Worm (Caenorhabditis elegans) whole organism, L1 larva: ENCODE results near the gene srbc-38.

Experiments
- C34B4.2 ChIP-seq: sonication (generic microtip); optimal IDR thresholded peaks from 2 replicates; lab custom pipeline; 2017; ENCODE audit warnings: mild to moderate bottlenecking, missing genetic modification characterization, missing compliant biosample characterization
- F16B12.6 ChIP-seq: fragments of 150-350 bp; optimal IDR thresholded peaks from 2 replicates; lab custom pipeline; 2014; ENCODE audit warnings: missing biosample characterization, missing genetic modification characterization
- Y116A8C.19 ChIP-seq: sonication (generic microtip); optimal IDR thresholded peaks from 2 replicates; lab custom pipeline; 2016; ENCODE audit warnings: missing compliant biosample characterization, missing genetic modification characterization, borderline replicate concordance
- aha-1 ChIP-seq: fragments of 150-350 bp; optimal IDR thresholded peaks from 2 replicates; lab custom pipeline; 2014; ENCODE audit warnings: missing biosample characterization, missing genetic modification characterization
- alr-1 ChIP-seq: fragments of 200-800 bp; sonication (Bioruptor generic); optimal IDR thresholded peaks from 2 replicates; lab custom pipeline; 2018; ENCODE audit warnings: borderline replicate concordance, mild to moderate bottlenecking, missing genetic modification characterization, missing compliant biosample characterization
- aly-2 ChIP-seq: fragments of 150-350 bp; optimal IDR thresholded peaks from 2 replicates; lab custom pipeline; 2014; ENCODE audit warnings: missing biosample characterization, missing genetic modification characterization
- blmp-1 ChIP-seq: fragments of 150-350 bp; optimal IDR thresholded peaks from 2 replicates; lab custom pipeline; 2014; ENCODE audit warnings: missing biosample characterization, missing genetic modification characterization
- ceh-88 ChIP-seq: fragments of 200-800 bp; sonication (Bioruptor generic); IDR thresholded peaks from 2 replicates; pipeline ENCODE4 v1.3.6; 2022; ENCODE audit warnings: missing genetic modification characterization, missing compliant biosample characterization
- dsc-1 ChIP-seq: sonication (generic microtip); optimal IDR thresholded peaks from 2 replicates; lab custom pipeline; 2016; ENCODE audit warnings: mild to moderate bottlenecking, missing genetic modification characterization, missing compliant biosample characterization
- efl-1 ChIP-seq, 4 experiments: fragments of 150-350 bp; optimal IDR thresholded peaks in 3 of 4; peaks in 1 of 4; 1 replicate in 1 of 4; 2 replicates in 3 of 4; lab custom pipeline; 2014; ENCODE audit warnings: missing biosample characterization in 2 of 4, missing genetic modification characterization in 2 of 4, missing genetic modification reagents in 2 of 4
- egl-27 ChIP-seq, 2 experiments: fragments of 150-350 bp in 1 of 2; sonication (generic microtip); optimal IDR thresholded peaks; 3 replicates each; lab custom pipeline; 2017 to 2018; ENCODE audit warnings: missing biosample characterization in 2 of 2, missing genetic modification characterization in 2 of 2, missing genetic modification reagents in 2 of 2
- elt-2 ChIP-seq: sonication (generic microtip); optimal IDR thresholded peaks from 2 replicates; lab custom pipeline; 2016; ENCODE audit warnings: missing genetic modification characterization, mild to moderate bottlenecking, inconsistent platforms, missing compliant biosample characterization, missing genetic modification reagents
- elt-3 ChIP-seq, 6 experiments: fragments of 150-350 bp in 1 of 6; sonication (generic microtip); optimal IDR thresholded peaks; 2 replicates each; lab custom pipeline; 2017 to 2018; ENCODE audit warnings: missing biosample characterization in 6 of 6, missing genetic modification characterization in 6 of 6, inconsistent platforms in 1 of 6
- fkh-10 ChIP-seq: sonication (generic microtip); optimal IDR thresholded peaks from 2 replicates; lab custom pipeline; 2017; ENCODE audit warnings: missing biosample characterization, missing genetic modification reagents, missing genetic modification characterization
- fkh-8 ChIP-seq: sonication (generic microtip); optimal IDR thresholded peaks from 2 replicates; lab custom pipeline; 2016; ENCODE audit warnings: mild to moderate bottlenecking, missing genetic modification characterization, missing compliant biosample characterization
- fos-1 ChIP-seq: fragments of 150-350 bp; optimal IDR thresholded peaks from 2 replicates; lab custom pipeline; 2014; ENCODE audit warnings: missing biosample characterization, missing genetic modification characterization
- irx-1 ChIP-seq: sonication (generic microtip); optimal IDR thresholded peaks from 2 replicates; lab custom pipeline; 2016; ENCODE audit warnings: missing genetic modification characterization, missing compliant biosample characterization
- lin-13 ChIP-seq: fragments of 150-350 bp; optimal IDR thresholded peaks from 2 replicates; lab custom pipeline; 2014; ENCODE audit warnings: missing biosample characterization, missing genetic modification reagents, missing genetic modification characterization
- lir-3 ChIP-seq: sonication (generic microtip); optimal IDR thresholded peaks from 2 replicates; lab custom pipeline; 2016; ENCODE audit warnings: mild to moderate bottlenecking, missing genetic modification characterization, moderate library complexity, missing compliant biosample characterization; ENCODE audit not compliant: poor library complexity
- lsy-2 ChIP-seq, 2 experiments: fragments of 150-350 bp; optimal IDR thresholded peaks; 2 replicates each; lab custom pipeline; 2014; ENCODE audit warnings: missing biosample characterization in 2 of 2, missing genetic modification characterization in 2 of 2
- mab-9 ChIP-seq: fragments of 200-800 bp; sonication (Bioruptor generic); IDR thresholded peaks from 2 replicates; pipeline ENCODE4 v1.3.6; 2022; ENCODE audit warnings: missing genetic modification reagents, missing genetic modification characterization, missing compliant biosample characterization
- mdl-1 ChIP-seq, 2 experiments: fragments of 150-350 bp; optimal IDR thresholded peaks; 2 replicates each; lab custom pipeline; 2014 to 2017; ENCODE audit warnings: missing biosample characterization in 2 of 2, missing genetic modification characterization in 2 of 2, inconsistent platforms in 1 of 2
- nhr-11 ChIP-seq: fragments of 150-350 bp; optimal IDR thresholded peaks from 2 replicates; lab custom pipeline; 2014; ENCODE audit warnings: missing biosample characterization, missing genetic modification characterization
- nhr-237 ChIP-seq: fragments of 150-350 bp; optimal IDR thresholded peaks from 2 replicates; lab custom pipeline; 2014; ENCODE audit warnings: missing biosample characterization, missing genetic modification characterization
- nhr-47 ChIP-seq: sonication (generic microtip); optimal IDR thresholded peaks from 2 replicates; lab custom pipeline; 2016; ENCODE audit warnings: mild to moderate bottlenecking, missing genetic modification characterization, moderate library complexity, missing compliant biosample characterization
- nhr-71 ChIP-seq: sonication (generic microtip); optimal IDR thresholded peaks from 2 replicates; lab custom pipeline; 2016; ENCODE audit warnings: mild to moderate bottlenecking, missing genetic modification characterization, moderate library complexity, missing compliant biosample characterization
- nhr-77 ChIP-seq: fragments of 150-350 bp; optimal IDR thresholded peaks from 2 replicates; lab custom pipeline; 2014; ENCODE audit warnings: missing biosample characterization, missing genetic modification characterization
- nhr-85 ChIP-seq: sonication (generic microtip); peaks from one replicate; lab custom pipeline; 2016; ENCODE audit warnings: missing genetic modification characterization, inconsistent platforms, missing compliant biosample characterization
- nhr-90 ChIP-seq: sonication (generic microtip); optimal IDR thresholded peaks from 2 replicates; lab custom pipeline; 2016; ENCODE audit warnings: mild to moderate bottlenecking, missing genetic modification characterization, missing compliant biosample characterization; ENCODE audit not compliant: poor library complexity
- pax-3 ChIP-seq: fragments of 200-800 bp; sonication (Bioruptor generic); optimal IDR thresholded peaks from 2 replicates; lab custom pipeline; 2018; ENCODE audit warnings: mild to moderate bottlenecking, missing genetic modification characterization, moderate library complexity, missing compliant biosample characterization
- pqm-1 ChIP-seq: sonication (generic microtip); optimal IDR thresholded peaks from 3 replicates; lab custom pipeline; 2017; ENCODE audit warnings: missing biosample characterization, missing genetic modification characterization
- rnt-1 ChIP-seq: sonication (generic microtip); optimal IDR thresholded peaks from 2 replicates; lab custom pipeline; 2016; ENCODE audit warnings: mild to moderate bottlenecking, missing genetic modification characterization, moderate library complexity, missing compliant biosample characterization
- snu-23 ChIP-seq: sonication (generic microtip); optimal IDR thresholded peaks from 2 replicates; lab custom pipeline; 2016; ENCODE audit warnings: missing genetic modification characterization, missing compliant biosample characterization
- sox-4 ChIP-seq: sonication (generic microtip); optimal IDR thresholded peaks from 2 replicates; lab custom pipeline; 2016; ENCODE audit warnings: missing genetic modification characterization, missing compliant biosample characterization
- sup-37 ChIP-seq: fragments of 200-800 bp; sonication (Bioruptor generic); optimal IDR thresholded peaks from 2 replicates; lab custom pipeline; 2018; ENCODE audit warnings: mild to moderate bottlenecking, missing genetic modification characterization, missing compliant biosample characterization
- swsn-7 ChIP-seq: sonication (generic microtip); optimal IDR thresholded peaks from 2 replicates; lab custom pipeline; 2016; ENCODE audit warnings: missing genetic modification characterization, missing compliant biosample characterization
- unc-62 ChIP-seq: fragments of 150-350 bp; optimal IDR thresholded peaks from 2 replicates; lab custom pipeline; 2014; ENCODE audit warnings: missing biosample characterization, missing genetic modification reagents, missing genetic modification characterization
- vab-15 ChIP-seq: sonication (generic microtip); optimal IDR thresholded peaks from 2 replicates; lab custom pipeline; 2017; ENCODE audit warnings: missing genotype, mild to moderate bottlenecking, missing genetic modification characterization, missing compliant biosample characterization
- xbp-1 ChIP-seq: sonication (generic microtip); optimal IDR thresholded peaks from 2 replicates; lab custom pipeline; 2016; ENCODE audit warnings: missing genetic modification characterization, missing compliant biosample characterization
- ztf-11 ChIP-seq, 2 experiments: sonication (generic microtip); optimal IDR thresholded peaks; 2 replicates each; lab custom pipeline; 2016 to 2017; ENCODE audit warnings: missing genetic modification characterization in 2 of 2, missing biosample characterization in 1 of 2, missing compliant biosample characterization in 1 of 2

Gene srbc-38

ce11 chrV:692720-693422 is 14.1 kb upstream of the srbc-38 start, which contains the start of gene srx-4:
TSS of gene srx-4 (minus strand) at chrV:692770.
- TF ChIP-seq blmp-1 (no peak), nhr-85 (tag; lab: Kevin White, UChicago) (no peak), elt-2 (tag; lab: Kevin White, UChicago) (no peak), lsy-2 (tag; optimal IDR thresholded peaks at IDR 0.05; lab: Kevin White, UChicago) (no peak), rnt-1 (no peak), ceh-88 (GFP tag; lab: Robert Waterston, UW) (no peak), Y116A8C.19 (tag; lab: Kevin White, UChicago) (no peak), ztf-11 (tag; optimal IDR thresholded peaks at IDR 0.05; lab: Kevin White, UChicago) (no peak), lir-3 (no peak), aly-2 (tag; lab: Kevin White, UChicago) (no peak), xbp-1 (no peak), aha-1 (tag; lab: Kevin White, UChicago) (no peak), nhr-71 (tag; lab: Kevin White, UChicago) (no peak), snu-23 (no peak), sup-37 (GFP tag; lab: Kevin White, UChicago) (no peak), pqm-1 (no peak), nhr-77 (tag; lab: Kevin White, UChicago) (no peak), elt-3 (tag; optimal IDR thresholded peaks at IDR 0.05; lab: Kevin White, UChicago) (no peak), fos-1 (tag; lab: Kevin White, UChicago) (no peak), egl-27 (tag; optimal IDR thresholded peaks at IDR 0.05; lab: Kevin White, UChicago) (no peak)

DNA sequence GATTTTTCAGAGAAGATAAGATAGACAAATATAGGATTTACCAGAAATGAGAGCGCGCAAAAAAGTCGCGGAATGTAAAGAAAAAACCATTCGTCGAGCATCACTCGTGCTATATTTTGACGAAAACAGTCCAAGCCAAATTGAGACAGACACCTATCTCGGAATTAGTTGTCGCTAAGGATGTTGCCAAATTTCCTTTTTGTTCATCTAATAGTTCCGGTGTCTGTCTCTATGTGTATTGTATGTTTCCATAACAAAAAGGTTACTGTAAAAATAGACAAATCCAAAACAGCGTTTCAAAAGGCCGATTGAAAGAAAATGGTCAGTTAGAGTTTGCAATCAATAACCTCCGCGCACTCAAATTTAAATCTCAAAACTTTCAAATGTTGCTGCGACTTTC is 12.4 kb upstream of the srbc-38 start, which contains the start of gene srj-53:
srj-53 (minus strand) TSS at position 101 of the 400 bp plus-strand sequence.
- TF ChIP-seq nhr-237, result no peak
- no peak for TF ChIP-seq mab-9 (GFP tag; lab: Robert Waterston, UW)
- no peak for TF ChIP-seq efl-1 (optimal IDR thresholded peaks at IDR 0.05; lab: Kevin White, UChicago)
- TF ChIP-seq efl-1 (GFP tag; optimal IDR thresholded peaks at IDR 0.05 in 1 of 2; lab: Kevin White, UChicago), result no peak

DNA sequence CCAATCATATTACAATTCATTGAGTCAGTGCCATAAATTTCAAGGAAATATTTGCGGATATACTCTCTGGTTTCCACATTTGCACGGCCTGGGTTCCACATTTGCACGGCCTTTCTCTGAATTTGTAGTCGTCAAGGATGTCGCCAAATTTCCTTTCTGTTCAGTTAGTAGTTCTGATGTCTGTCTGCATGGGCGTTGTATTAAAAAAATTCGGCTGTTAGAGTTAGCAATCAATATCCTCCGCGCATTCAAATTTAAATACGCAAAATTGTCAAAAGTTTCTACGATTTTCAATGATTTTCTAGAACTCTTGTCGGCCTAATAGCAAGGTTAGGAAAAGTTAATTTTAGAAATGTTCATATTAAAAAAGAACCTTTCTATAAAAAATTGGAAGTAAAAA is 11.1 kb upstream of the srbc-38 start, which contains the start of gene srj-52:
srj-52 (minus strand) TSS at position 101 of the 400 bp plus-strand sequence.
- TF ChIP-seq nhr-71 (tag; lab: Kevin White, UChicago) (no peak), mdl-1 (tag; optimal IDR thresholded peaks at IDR 0.05; lab: Kevin White, UChicago) (no peak), nhr-11 (tag; lab: Kevin White, UChicago) (no peak), F16B12.6 (tag; lab: Kevin White, UChicago) (no peak)

DNA sequence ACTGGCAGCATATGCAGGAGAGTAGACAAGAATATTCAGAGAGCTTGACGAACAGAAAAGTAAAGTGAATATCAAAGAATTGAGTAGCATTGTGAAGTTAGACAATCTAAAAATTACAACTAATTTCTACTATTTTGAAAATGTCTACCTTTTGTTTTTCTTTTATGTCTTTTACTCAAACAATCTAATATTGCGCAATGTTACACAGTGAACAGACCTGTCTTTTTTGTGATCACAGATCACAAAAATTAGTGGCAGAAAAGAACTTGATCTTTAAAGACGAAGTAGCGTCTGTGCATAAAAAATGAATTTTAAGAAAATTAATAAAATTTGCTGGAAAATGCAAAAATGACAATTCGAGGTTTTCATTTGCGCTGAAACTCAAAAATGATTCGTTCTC is 8.0 kb upstream of the srbc-38 start:
- TF ChIP-seq swsn-7 (no peak), C34B4.2 (tag; lab: Kevin White, UChicago) (no peak), sox-4 (tag; lab: Kevin White, UChicago) (no peak), pqm-1 (no peak), irx-1 (no peak), nhr-90 (no peak), fkh-10 (GFP tag; lab: Kevin White, UChicago) (no peak), nhr-85 (tag; lab: Kevin White, UChicago) (no peak), fkh-8 (no peak), sup-37 (GFP tag; lab: Kevin White, UChicago) (no peak), alr-1 (tag; lab: Kevin White, UChicago) (no peak), dsc-1 (tag; lab: Kevin White, UChicago) (no peak), lin-13 (GFP tag; lab: Kevin White, UChicago) (no peak), pax-3 (tag; lab: Kevin White, UChicago) (no peak), xbp-1 (no peak), unc-62 (no peak), vab-15 (tag; lab: Kevin White, UChicago) (no peak), nhr-47 (tag; lab: Kevin White, UChicago) (no peak)
